Fruit fly (Drosophila melanogaster): Measurements from ENCODE around the gene yip2.
A peak's percentile ranks its signal among the peaks of the same experiment; 100 is the strongest.

Gene yip2

dm6 chr2L:9956993-9957652 is 42.1 kb downstream of the yip2 start, which contains the start of the genes CG4658 and CG5846:
Gene CG4658 (plus strand): TSS chr2L:9957132.
Gene CG5846 (minus strand): TSS chr2L:9957237.
- no peak for TF ChIP-seq dl (GFP tag; optimal IDR thresholded peaks at IDR 0.05; ENCODE audit: insufficient read depth in 1 of 2, partially characterized antibody in 2 of 2)
- peak; percentile 73 for TF ChIP-seq CG9705 (GFP tag; optimal IDR thresholded peaks at IDR 0.05)
- peak in 1 of 2 experiments; percentile 95 for TF ChIP-seq foxo (GFP tag; optimal IDR thresholded peaks at IDR 0.05)
- TF ChIP-seq OdsH (GFP tag; optimal IDR thresholded peaks at IDR 0.05): peak; percentile 96
- TF ChIP-seq tai (GFP tag; optimal IDR thresholded peaks at IDR 0.05): no peak
- TF ChIP-seq Hr78 (GFP tag; optimal IDR thresholded peaks at IDR 0.05): no peak
- TF ChIP-seq HLH106 (tag; optimal IDR thresholded peaks at IDR 0.05): peak; percentile 93
- TF ChIP-seq pan (optimal IDR thresholded peaks at IDR 0.05): peak; percentile 85
- no peak for TF ChIP-seq Vsx2 (GFP tag; optimal IDR thresholded peaks at IDR 0.05; ENCODE audit: partially characterized antibody)
- TF ChIP-seq ey (GFP tag; optimal IDR thresholded peaks at IDR 0.05): peak; percentile 90
- TF ChIP-seq br (GFP tag; optimal IDR thresholded peaks at IDR 0.05): peak; percentile 83
- no peak for TF ChIP-seq dmrt93B (GFP tag; optimal IDR thresholded peaks at IDR 0.05)
- TF ChIP-seq Sp1 (GFP tag; optimal IDR thresholded peaks at IDR 0.05): peak; percentile 92
- TF ChIP-seq woc (GFP tag; optimal IDR thresholded peaks at IDR 0.05): peak; percentile 94
- TF ChIP-seq sv (GFP tag; optimal IDR thresholded peaks at IDR 0.05): peak; percentile 92
- peak; percentile 95 for TF ChIP-seq rgr (GFP tag; optimal IDR thresholded peaks at IDR 0.05)
- no peak for TF ChIP-seq jim (GFP tag; optimal IDR thresholded peaks at IDR 0.05)
- TF ChIP-seq CG32264 (GFP tag; optimal IDR thresholded peaks at IDR 0.05): peak; percentile 48
- TF ChIP-seq Mio (GFP tag; optimal IDR thresholded peaks at IDR 0.05): peak; percentile 53
- no peak for TF ChIP-seq GATAd (GFP tag; optimal IDR thresholded peaks at IDR 0.05)
- no peak for TF ChIP-seq Dif (GFP tag; optimal IDR thresholded peaks at IDR 0.05; ENCODE audit: partially characterized antibody)
- TF ChIP-seq Rel (GFP tag; optimal IDR thresholded peaks at IDR 0.05): no peak
- TF ChIP-seq Rel (tag; optimal IDR thresholded peaks at IDR 0.05): peak; percentile 69
- TF ChIP-seq usp (GFP tag; optimal IDR thresholded peaks at IDR 0.05): no peak
- no peak for TF ChIP-seq lola (GFP tag; optimal IDR thresholded peaks at IDR 0.05)
- peak; percentile 69 for TF ChIP-seq dsf (GFP tag; optimal IDR thresholded peaks at IDR 0.05; ENCODE audit: borderline replicate concordance)
- TF ChIP-seq fru (GFP tag; optimal IDR thresholded peaks at IDR 0.05): peak; percentile 90
- no peak for TF ChIP-seq Myc (optimal IDR thresholded peaks at IDR 0.05)
- no peak for TF ChIP-seq Hr83 (GFP tag; optimal IDR thresholded peaks at IDR 0.05; ENCODE audit: poor library complexity, severe bottlenecking)
- peak; percentile 91 for TF ChIP-seq psq (GFP tag; optimal IDR thresholded peaks at IDR 0.05)
- peak; percentile 93 for TF ChIP-seq h (GFP tag; optimal IDR thresholded peaks at IDR 0.05)
- TF ChIP-seq Dfd (GFP tag; optimal IDR thresholded peaks at IDR 0.05): no peak
- no peak for TF ChIP-seq CrebA (GFP tag; optimal IDR thresholded peaks at IDR 0.05; ENCODE audit: borderline replicate concordance)
- TF ChIP-seq Abd-B (GFP tag; optimal IDR thresholded peaks at IDR 0.05): no peak
- no peak for TF ChIP-seq brk (GFP tag; optimal IDR thresholded peaks at IDR 0.05)
- no peak for TF ChIP-seq sage (GFP tag; optimal IDR thresholded peaks at IDR 0.05)
- peak; percentile 91 for TF ChIP-seq Jra (GFP tag; optimal IDR thresholded peaks at IDR 0.05)
- TF ChIP-seq N (GFP tag; optimal IDR thresholded peaks at IDR 0.05): no peak
- peak; percentile 93 for TF ChIP-seq Hnf4 (GFP tag; optimal IDR thresholded peaks at IDR 0.05)

dm6 chr2L:9960758-9961157 is 45.7 kb downstream of the yip2 start:
- TF ChIP-seq sage (GFP tag; optimal IDR thresholded peaks at IDR 0.05) (no peak), HLH106 (tag; optimal IDR thresholded peaks at IDR 0.05) (no peak), CG9705 (GFP tag; optimal IDR thresholded peaks at IDR 0.05) (no peak), Abd-B (GFP tag; optimal IDR thresholded peaks at IDR 0.05) (no peak), Rel (GFP tag; optimal IDR thresholded peaks at IDR 0.05) (no peak), Rel (tag; optimal IDR thresholded peaks at IDR 0.05) (peak; percentile 82)

Measured in whole organism, wandering third instar larva.